Fruit fly (Drosophila melanogaster): ENCODE results near the gene CG17162.
A peak's percentile ranks its signal among the peaks of the same experiment; 100 is the strongest.

Gene CG17162

dm6 chrX:23105692-23106091, 9.2 kb upstream of the CG17162 start, which contains the start of gene ATbp (continued):
- TF ChIP-seq inv (GFP tag; IDR thresholded peaks at IDR 0.05; ENCODE audit: partially characterized antibody) (peak; percentile 94), CG14860 (GFP tag; IDR thresholded peaks at IDR 0.05; ENCODE audit: partially characterized antibody) (peak; percentile 96), CG12391 (tag; optimal IDR thresholded peaks at IDR 0.05) (no peak), dm (GFP tag; optimal IDR thresholded peaks at IDR 0.05) (no peak), Dfd (GFP tag; optimal IDR thresholded peaks at IDR 0.05) (no peak), CG3163 (GFP tag; optimal IDR thresholded peaks at IDR 0.05) (no peak), otp (GFP tag; IDR thresholded peaks at IDR 0.05) (no peak), CG6813 (GFP tag; optimal IDR thresholded peaks at IDR 0.05) (no peak), CG10959 (GFP tag; IDR thresholded peaks at IDR 0.05) (no peak), jumu (GFP tag; optimal IDR thresholded peaks at IDR 0.05) (no peak), CG31365 (tag; optimal IDR thresholded peaks at IDR 0.05) (no peak), odd (GFP tag; optimal IDR thresholded peaks at IDR 0.05) (no peak), CG7963 (GFP tag; IDR thresholded peaks at IDR 0.05; ENCODE audit: partially characterized antibody) (peak; percentile 91), CG31441 (GFP tag; IDR thresholded peaks at IDR 0.05) (no peak; the same call in 1 of the 2 replicates), Elba2 (GFP tag; optimal IDR thresholded peaks at IDR 0.05) (no peak), CG6654 (GFP tag; optimal IDR thresholded peaks at IDR 0.05) (no peak), CG1024 (GFP tag; IDR thresholded peaks at IDR 0.05) (no peak), CG6689 (GFP tag; IDR thresholded peaks at IDR 0.05) (no peak), CG1832 (GFP tag; optimal IDR thresholded peaks at IDR 0.05) (no peak), PHDP (tag; optimal IDR thresholded peaks at IDR 0.05) (no peak), Bdp1 (GFP tag; optimal IDR thresholded peaks at IDR 0.05) (no peak), CG3847 (GFP tag; IDR thresholded peaks at IDR 0.05) (0 out of 2 replicates have a peak, but pooled peaks have one; percentile 20), Gsc (GFP tag; IDR thresholded peaks at IDR 0.05) (no peak), CG12769 (tag; optimal IDR thresholded peaks at IDR 0.05) (no peak), Atf6 (GFP tag; IDR thresholded peaks at IDR 0.05) (no peak), gcm2 (GFP tag; optimal IDR thresholded peaks at IDR 0.05) (no peak), Deaf1 (tag; optimal IDR thresholded peaks at IDR 0.05) (no peak), Aef1 (GFP tag; IDR thresholded peaks at IDR 0.05) (peak; percentile 45; the same call in 1 of the 3 replicates), rib (GFP tag; IDR thresholded peaks at IDR 0.05) (no peak), oc (tag; optimal IDR thresholded peaks at IDR 0.05) (no peak), CG30431 (GFP tag; optimal IDR thresholded peaks at IDR 0.05) (no peak), CG17361 (GFP tag; IDR thresholded peaks at IDR 0.05) (0 out of 3 replicates have a peak, but pooled peaks have one; percentile 28), CG18476 (GFP tag; optimal IDR thresholded peaks at IDR 0.05) (no peak), sr (GFP tag; IDR thresholded peaks at IDR 0.05) (no peak), ken (GFP tag; IDR thresholded peaks at IDR 0.05) (no peak), CG14710 (tag; optimal IDR thresholded peaks at IDR 0.05) (peak; percentile 40), Hr39 (optimal IDR thresholded peaks at IDR 0.05) (no peak), CG11560 (tag; IDR thresholded peaks at IDR 0.05) (no peak), NC2β (GFP tag; optimal IDR thresholded peaks at IDR 0.05) (no peak), psq (GFP tag; optimal IDR thresholded peaks at IDR 0.05) (no peak), CG12236 (GFP tag; optimal IDR thresholded peaks at IDR 0.05) (no peak), Hr3 (GFP tag; optimal IDR thresholded peaks at IDR 0.05) (no peak), tin (GFP tag; optimal IDR thresholded peaks at IDR 0.05) (no peak), CG2202 (tag; optimal IDR thresholded peaks at IDR 0.05) (no peak), Kr (GFP tag; optimal IDR thresholded peaks at IDR 0.05) (no peak), btn (GFP tag; optimal IDR thresholded peaks at IDR 0.05) (no peak), al (GFP tag; IDR thresholded peaks at IDR 0.05) (no peak), bigmax (GFP tag; optimal IDR thresholded peaks at IDR 0.05) (no peak), vnd (GFP tag; IDR thresholded peaks at IDR 0.05; ENCODE audit: partially characterized antibody) (peak; percentile 97), CG12104 (GFP tag; optimal IDR thresholded peaks at IDR 0.05) (no peak), GATAe (GFP tag; conservative IDR thresholded peaks at IDR 0.05) (no peak), kay (GFP tag; optimal IDR thresholded peaks at IDR 0.05) (no peak), tx (GFP tag; optimal IDR thresholded peaks at IDR 0.05) (no peak)
